Fruit fly (Drosophila melanogaster) whole organism, prepupa: ENCODE data around the gene CG9095.

Experiments used
- Lpt ChIP-seq: fragments of 200-800 bp; sonication (Bioruptor generic); optimal IDR thresholded peaks from 3 replicates; lab custom pipeline; 2016; ENCODE audit warnings: missing biosample characterization, missing genetic modification characterization
- Sox15 ChIP-seq: fragments of 200-800 bp; sonication (Bioruptor generic); optimal IDR thresholded peaks from 3 replicates; lab custom pipeline; 2016; ENCODE audit warnings: missing biosample characterization, missing genetic modification characterization

DNA sequence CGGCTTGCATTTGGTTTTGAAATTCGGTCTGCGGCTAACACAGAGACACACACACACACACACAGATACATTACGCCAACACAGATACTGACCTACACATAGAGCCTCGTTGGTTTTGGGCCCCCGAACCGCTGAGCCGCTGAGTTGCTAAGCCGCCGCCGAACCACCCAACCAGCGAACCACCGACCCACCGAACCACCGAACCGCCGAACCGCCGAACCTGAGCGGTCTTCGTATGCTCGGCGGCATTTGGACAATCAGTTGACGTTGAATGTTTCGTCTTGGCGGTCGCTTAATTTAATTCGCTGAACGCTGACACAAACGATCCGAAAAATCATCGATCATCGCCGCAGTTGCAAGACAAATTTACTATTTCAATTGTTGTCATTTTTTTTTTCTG is 37.5 kb downstream of the CG9095 start, which contains the start of gene drd:
- no peak for TF ChIP-seq Lpt
- TF ChIP-seq Sox15 (GFP tag; lab: Kevin White, UChicago), result no peak
